Worm (Caenorhabditis elegans) whole organism, L4 larva: ENCODE data around the gene dnj-15.
"Not testable (repeated sequence)": the region's sequence is repeated elsewhere in the genome, so short reads cannot be mapped to it uniquely, and the experiment has no call there.

Experiments used
- ceh-28 ChIP-seq: fragments of 150-350 bp; optimal IDR thresholded peaks from 2 replicates; lab custom pipeline; 2014; ENCODE audit warnings: missing biosample characterization, missing genetic modification reagents, missing genetic modification characterization
- ceh-82 ChIP-seq: sonication (generic microtip); optimal IDR thresholded peaks from 2 replicates; lab custom pipeline; 2017; ENCODE audit warnings: missing biosample characterization, missing genetic modification characterization
- fkh-10 ChIP-seq: fragments of 150-350 bp; optimal IDR thresholded peaks from 2 replicates; lab custom pipeline; 2014; ENCODE audit warnings: missing biosample characterization, missing genetic modification reagents, missing genetic modification characterization
- lin-15B ChIP-seq: fragments of 150-350 bp; sonication (generic microtip); optimal IDR thresholded peaks from 3 replicates; lab custom pipeline; 2014; ENCODE audit warnings: missing biosample characterization, missing genetic modification characterization
- lin-39 ChIP-seq: fragments of 150-350 bp; optimal IDR thresholded peaks from 2 replicates; lab custom pipeline; 2014; ENCODE audit warnings: missing biosample characterization, missing genetic modification reagents, missing genetic modification characterization
- mdt-29 ChIP-seq: fragments of 200-800 bp; sonication (Bioruptor generic); IDR thresholded peaks from 2 replicates; pipeline ENCODE4 v1.3.6; 2022; ENCODE audit warnings: missing genetic modification reagents, missing genetic modification characterization, missing compliant biosample characterization
- nhr-11 ChIP-seq: fragments of 150-350 bp; optimal IDR thresholded peaks from 2 replicates; lab custom pipeline; 2014; ENCODE audit warnings: missing biosample characterization, missing genetic modification characterization
- nhr-237 ChIP-seq: sonication (generic microtip); optimal IDR thresholded peaks from 2 replicates; lab custom pipeline; 2017; ENCODE audit warnings: missing biosample characterization, missing genetic modification characterization
- nhr-76 ChIP-seq: fragments of 150-350 bp; optimal IDR thresholded peaks from 2 replicates; lab custom pipeline; 2014; ENCODE audit warnings: missing biosample characterization, missing genetic modification characterization
- nhr-77 ChIP-seq: fragments of 150-350 bp; optimal IDR thresholded peaks from 2 replicates; lab custom pipeline; 2014; ENCODE audit warnings: missing biosample characterization, missing genetic modification characterization
- ztf-11 ChIP-seq: fragments of 150-350 bp; optimal IDR thresholded peaks from 2 replicates; lab custom pipeline; 2014; ENCODE audit warnings: missing biosample characterization, missing genetic modification characterization
- ztf-7 ChIP-seq: fragments of 150-350 bp; optimal IDR thresholded peaks from 2 replicates; lab custom pipeline; 2014; ENCODE audit warnings: missing biosample characterization, missing genetic modification characterization

DNA sequence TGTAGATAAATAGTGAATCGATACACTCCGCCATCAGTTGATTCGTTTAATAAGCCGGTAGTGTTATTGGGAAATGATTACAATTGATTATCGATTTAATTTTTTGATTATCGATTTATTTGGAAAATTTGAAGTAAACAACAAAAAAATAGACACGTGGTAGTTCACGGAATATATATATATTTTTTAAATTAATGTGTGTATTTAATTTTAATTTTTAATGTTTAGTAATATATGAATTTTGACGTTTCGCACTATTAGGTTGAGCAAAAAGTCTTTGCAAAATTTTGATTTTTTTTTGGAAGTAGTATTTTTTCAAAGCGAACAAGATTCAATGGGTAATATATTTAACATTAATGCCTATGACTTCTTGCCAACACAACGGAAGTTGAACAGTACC is 33.2 kb upstream of the dnj-15 start, which contains the start of gene F49F1.12:
- TF ChIP-seq nhr-77 (tag; lab: Kevin White, UChicago); ceh-28; nhr-11 (tag; lab: Kevin White, UChicago); nhr-76 (tag; lab: Kevin White, UChicago); fkh-10 (GFP tag; lab: Kevin White, UChicago); ztf-11 (tag; lab: Kevin White, UChicago); lin-15B (tag; lab: Kevin White, UChicago); mdt-29 (GFP tag; lab: Robert Waterston, UW); ztf-7; nhr-237 (tag; lab: Kevin White, UChicago); ceh-82 (tag; lab: Kevin White, UChicago); lin-39 (tag; lab: Kevin White, UChicago): not testable (repeated sequence)
